Worm (Caenorhabditis elegans) whole organism, L4/young adult: Measurements from ENCODE around the gene ugt-57.

Experiments
- dao-5 ChIP-seq: sonication (generic microtip); optimal IDR thresholded peaks from 2 replicates; lab custom pipeline; 2016; ENCODE audit warnings: missing genotype, missing genetic modification characterization, moderate library complexity, missing compliant biosample characterization
- him-1 ChIP-seq: sonication (generic microtip); optimal IDR thresholded peaks from 2 replicates; lab custom pipeline; 2016; ENCODE audit warnings: missing genotype, missing genetic modification reagents, missing genetic modification characterization, missing compliant biosample characterization

ce11 chrX:6968553-6968952 is 23.0 kb upstream of the ugt-57 start:
- no peak for TF ChIP-seq him-1
- TF ChIP-seq dao-5, result no peak
